Worm (Caenorhabditis elegans): ENCODE measurements around the gene F58E2.3.

The F58E2.3 gene

DNA sequence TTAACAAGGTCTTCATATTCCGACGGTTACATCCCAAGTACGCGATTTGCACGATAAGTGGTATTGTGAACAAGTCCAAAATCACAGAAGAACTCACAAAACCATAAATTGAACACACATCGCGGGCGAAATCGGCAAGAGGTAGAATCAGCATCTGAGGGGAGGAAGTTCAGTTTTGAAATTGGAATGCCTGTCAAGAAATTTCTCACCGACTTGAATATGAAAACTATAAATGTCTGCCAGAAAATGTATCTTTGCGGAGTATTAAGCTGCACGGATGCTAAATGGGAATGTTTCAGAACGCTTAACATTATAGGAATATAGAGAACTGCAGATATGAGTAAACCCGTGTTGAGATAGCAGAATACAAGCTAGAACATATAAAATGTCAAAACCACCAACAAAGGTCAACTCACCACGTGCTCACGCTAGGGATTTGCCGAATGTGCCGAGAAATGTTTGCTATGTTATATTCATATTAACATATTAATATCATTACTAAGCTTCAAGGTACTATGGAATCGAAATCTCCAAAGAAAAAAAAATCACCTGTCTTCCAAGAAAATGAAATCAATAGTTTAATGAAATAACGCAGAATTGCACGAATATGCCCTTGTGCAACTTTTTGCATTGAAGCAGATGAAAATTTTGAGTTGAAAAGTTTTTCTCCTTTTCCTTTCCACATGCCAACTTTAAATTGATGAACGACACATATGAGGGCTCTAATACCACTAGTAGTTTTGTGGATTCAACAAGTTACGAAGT is 15.1 kb downstream of the F58E2.3 start, which contains the start of gene srz-82:
TSS of gene srz-82 (plus strand) at position 701 of the 765 bp plus-strand sequence.
- no peak for TF ChIP-seq lin-32 (GFP tag; optimal IDR thresholded peaks at IDR 0.05)
- no peak for TF ChIP-seq lsy-2 (tag; optimal IDR thresholded peaks at IDR 0.05)

DNA sequence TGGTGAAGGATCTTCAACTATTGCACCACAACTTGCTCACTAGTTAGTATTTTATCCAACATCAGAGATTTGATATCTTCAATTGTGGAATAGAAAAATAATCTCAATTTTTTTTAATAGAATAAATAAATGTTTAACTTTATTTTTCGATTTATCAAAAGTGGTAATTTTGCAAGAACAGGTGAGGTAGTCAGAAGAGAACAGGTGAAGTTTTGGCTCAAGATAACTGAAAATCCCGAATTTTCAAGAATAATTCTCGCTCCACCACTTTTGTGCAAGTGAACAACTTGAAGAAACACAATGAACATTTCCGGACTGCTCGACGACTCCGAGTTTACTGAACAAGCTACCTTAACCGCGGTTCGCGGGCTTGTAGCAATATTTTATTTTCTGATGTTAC is 24.2 kb downstream of the F58E2.3 start, which contains the start of gene srz-78:
TSS of gene srz-78 (plus strand) at position 301 of the 400 bp plus-strand sequence.
- no peak for TF ChIP-seq nhr-237 (tag; optimal IDR thresholded peaks at IDR 0.05)
- no peak for TF ChIP-seq snpc-4 (tag; optimal IDR thresholded peaks at IDR 0.05)
- no peak for TF ChIP-seq ces-1 (GFP tag; optimal IDR thresholded peaks at IDR 0.05)
- no peak for TF ChIP-seq tbx-8 (GFP tag; optimal IDR thresholded peaks at IDR 0.05)
- TF ChIP-seq sptf-1 (tag; optimal IDR thresholded peaks at IDR 0.05), result no peak
- TF ChIP-seq ztf-11 (tag; optimal IDR thresholded peaks at IDR 0.05), result no peak
- no peak for TF ChIP-seq sem-2 (GFP tag; optimal IDR thresholded peaks at IDR 0.05)
- no peak for TF ChIP-seq nhr-28 (tag; optimal IDR thresholded peaks at IDR 0.05)
- no peak for TF ChIP-seq zip-8 (tag; optimal IDR thresholded peaks at IDR 0.05)
- TF ChIP-seq unc-120 (tag; optimal IDR thresholded peaks at IDR 0.05; ENCODE audit: poor library complexity, severe bottlenecking), result no peak
- no peak for TF ChIP-seq mls-2 (tag; optimal IDR thresholded peaks at IDR 0.05)
- TF ChIP-seq nhr-2 (tag; optimal IDR thresholded peaks at IDR 0.05), result no peak
- no peak for TF ChIP-seq unc-39 (tag; optimal IDR thresholded peaks at IDR 0.05)
- no peak for TF ChIP-seq mep-1 (tag; optimal IDR thresholded peaks at IDR 0.05)
- no peak for TF ChIP-seq lin-13 (tag; optimal IDR thresholded peaks at IDR 0.05)
- TF ChIP-seq M03D4.4 (tag; optimal IDR thresholded peaks at IDR 0.05), result no peak
- TF ChIP-seq lin-32 (GFP tag; optimal IDR thresholded peaks at IDR 0.05), result no peak
- TF ChIP-seq hlh-1 (tag; optimal IDR thresholded peaks at IDR 0.05), result no peak
- TF ChIP-seq flh-1 (GFP tag; optimal IDR thresholded peaks at IDR 0.05), result no peak

DNA sequence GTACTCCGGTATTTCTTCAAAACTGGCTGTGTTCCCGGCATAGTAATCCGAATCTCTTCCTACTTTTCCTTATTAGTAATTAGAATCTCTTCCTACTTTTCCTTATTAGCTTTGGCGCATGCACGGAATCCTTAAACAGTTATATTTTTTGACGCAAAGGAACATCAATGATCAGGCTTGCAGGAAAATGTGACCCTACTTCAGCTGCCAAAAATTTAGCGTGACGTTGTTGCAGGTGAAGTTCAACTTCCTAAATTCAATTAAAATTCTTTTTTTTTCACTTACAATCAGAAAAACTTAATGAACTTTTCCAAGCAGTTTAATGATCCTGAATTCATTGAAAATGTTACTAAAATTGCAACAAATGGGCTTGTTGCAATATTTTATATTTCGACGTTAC is 26.1 kb downstream of the F58E2.3 start, which contains the start of gene srz-79:
TSS of gene srz-79 (plus strand) at position 301 of the 400 bp plus-strand sequence.
- TF ChIP-seq sptf-1 (tag; optimal IDR thresholded peaks at IDR 0.05), result no peak
- no peak for TF ChIP-seq lin-13 (tag; optimal IDR thresholded peaks at IDR 0.05)
- no peak for TF ChIP-seq nhr-2 (tag; optimal IDR thresholded peaks at IDR 0.05)

DNA sequence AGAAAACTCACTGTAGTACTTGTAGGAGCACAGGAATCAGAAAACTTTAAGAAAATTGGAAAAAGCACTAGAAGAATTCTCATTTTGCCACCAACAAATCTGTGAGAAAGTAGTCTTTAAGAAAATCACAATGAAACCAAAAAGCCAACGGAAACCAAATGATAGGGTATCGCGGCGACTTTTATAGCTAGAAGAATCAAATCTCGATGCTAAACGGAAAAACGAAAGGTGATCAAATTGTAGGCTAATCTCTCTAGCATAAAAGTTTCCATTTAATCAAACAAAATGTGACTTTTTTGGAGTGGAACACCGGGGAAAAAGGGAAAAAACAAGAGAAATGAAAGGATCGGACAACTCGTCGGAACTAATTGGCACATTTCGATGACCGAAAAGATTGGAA is 29.1 kb downstream of the F58E2.3 start, which contains the start of gene C09G12.17:
TSS of gene C09G12.17 (minus strand) at position 101 of the 400 bp plus-strand sequence.
- TF ChIP-seq nhr-76 (tag; optimal IDR thresholded peaks at IDR 0.05) (no peak), cnd-1 (tag; optimal IDR thresholded peaks at IDR 0.05) (no peak), ztf-11 (tag; optimal IDR thresholded peaks at IDR 0.05) (no peak), lsy-2 (tag; optimal IDR thresholded peaks at IDR 0.05) (no peak), nhr-12 (tag; optimal IDR thresholded peaks at IDR 0.05) (no peak), sptf-1 (tag; optimal IDR thresholded peaks at IDR 0.05) (no peak), nhr-2 (tag; optimal IDR thresholded peaks at IDR 0.05) (no peak), ceh-83 (GFP tag; optimal IDR thresholded peaks at IDR 0.05) (no peak), pha-4 (tag; optimal IDR thresholded peaks at IDR 0.05) (no peak), mab-5 (tag; optimal IDR thresholded peaks at IDR 0.05) (no peak), mls-2 (tag; optimal IDR thresholded peaks at IDR 0.05) (no peak), tbx-8 (GFP tag; optimal IDR thresholded peaks at IDR 0.05) (no peak), M03D4.4 (tag; optimal IDR thresholded peaks at IDR 0.05) (no peak), lin-13 (tag; optimal IDR thresholded peaks at IDR 0.05) (no peak), ceh-39 (tag; optimal IDR thresholded peaks at IDR 0.05) (no peak), nhr-237 (tag; optimal IDR thresholded peaks at IDR 0.05) (no peak), nhr-28 (tag; optimal IDR thresholded peaks at IDR 0.05) (no peak), hlh-1 (tag; optimal IDR thresholded peaks at IDR 0.05) (no peak), ceh-43 (GFP tag; optimal IDR thresholded peaks at IDR 0.05) (no peak)

DNA sequence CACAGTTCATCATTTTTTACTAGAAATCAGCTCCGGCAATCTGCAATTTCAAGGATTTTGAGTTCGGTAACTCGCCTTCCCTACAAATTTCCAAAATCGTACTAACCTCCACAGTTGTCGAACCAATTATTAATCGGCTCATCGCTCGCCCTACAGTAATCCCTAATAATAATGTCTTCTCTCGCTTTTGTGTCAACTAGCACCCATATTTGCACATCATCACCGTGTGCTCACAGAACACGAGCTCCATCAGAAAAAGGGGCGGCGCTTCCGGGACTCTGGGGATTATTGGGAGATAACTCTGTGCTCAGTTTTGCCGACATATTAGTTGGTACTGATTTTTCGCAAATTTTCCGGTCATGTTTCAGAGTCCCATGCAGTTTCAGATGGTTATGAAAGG is 30.7 kb downstream of the F58E2.3 start, which contains the start of gene ceh-53:
TSS of gene ceh-53 (plus strand) at position 301 of the 400 bp plus-strand sequence.
- TF ChIP-seq elt-1 (tag; optimal IDR thresholded peaks at IDR 0.05; ENCODE audit: borderline replicate concordance, insufficient read depth) (no peak), nhr-28 (tag; optimal IDR thresholded peaks at IDR 0.05) (no peak), snpc-4 (tag; optimal IDR thresholded peaks at IDR 0.05) (no peak), unc-39 (tag; optimal IDR thresholded peaks at IDR 0.05) (no peak), lsy-2 (tag; optimal IDR thresholded peaks at IDR 0.05) (no peak), hlh-1 (tag; optimal IDR thresholded peaks at IDR 0.05) (no peak)
